Worm (Caenorhabditis elegans) whole organism, L1 larva: ENCODE results near the gene EEED8.12.

Experiments
- C16A3.4 ChIP-seq: fragments of 150-350 bp; optimal IDR thresholded peaks from 2 replicates; lab custom pipeline; 2014; ENCODE audit warnings: missing biosample characterization, missing genetic modification characterization
- C34B4.2 ChIP-seq: sonication (generic microtip); optimal IDR thresholded peaks from 2 replicates; lab custom pipeline; 2017; ENCODE audit warnings: mild to moderate bottlenecking, missing genetic modification characterization, missing compliant biosample characterization
- Y116A8C.19 ChIP-seq: sonication (generic microtip); optimal IDR thresholded peaks from 2 replicates; lab custom pipeline; 2016; ENCODE audit warnings: missing compliant biosample characterization, missing genetic modification characterization, borderline replicate concordance
- alr-1 ChIP-seq: fragments of 200-800 bp; sonication (Bioruptor generic); optimal IDR thresholded peaks from 2 replicates; lab custom pipeline; 2018; ENCODE audit warnings: borderline replicate concordance, mild to moderate bottlenecking, missing genetic modification characterization, missing compliant biosample characterization
- aly-2 ChIP-seq: fragments of 150-350 bp; optimal IDR thresholded peaks from 2 replicates; lab custom pipeline; 2014; ENCODE audit warnings: missing biosample characterization, missing genetic modification characterization
- ama-1 ChIP-seq: fragments of 150-350 bp; optimal IDR thresholded peaks from 2 replicates; lab custom pipeline; 2014
- ceh-63 ChIP-seq: fragments of 200-800 bp; sonication (Bioruptor generic); optimal IDR thresholded peaks from 2 replicates; lab custom pipeline; 2018; ENCODE audit warnings: mild to moderate bottlenecking, missing genetic modification characterization, missing compliant biosample characterization
- ceh-8 ChIP-seq: fragments of 200-800 bp; sonication (Bioruptor generic); optimal IDR thresholded peaks from 2 replicates; lab custom pipeline; 2018; ENCODE audit warnings: mild to moderate bottlenecking, missing genetic modification characterization, moderate library complexity, missing compliant biosample characterization
- ceh-88 ChIP-seq: fragments of 200-800 bp; sonication (Bioruptor generic); IDR thresholded peaks from 2 replicates; pipeline ENCODE4 v1.3.6; 2022; ENCODE audit warnings: missing genetic modification characterization, missing compliant biosample characterization
- dpl-1 ChIP-seq, 3 experiments: fragments of 150-350 bp in 2 of 3; sonication (generic microtip) in 1 of 3; optimal IDR thresholded peaks; 2 replicates each; lab custom pipeline; 2014 to 2017; ENCODE audit warnings: missing biosample characterization in 3 of 3, missing genetic modification characterization in 3 of 3, missing genetic modification reagents in 3 of 3
- dsc-1 ChIP-seq: sonication (generic microtip); optimal IDR thresholded peaks from 2 replicates; lab custom pipeline; 2016; ENCODE audit warnings: mild to moderate bottlenecking, missing genetic modification characterization, missing compliant biosample characterization
- efl-1 ChIP-seq, 4 experiments: fragments of 150-350 bp; optimal IDR thresholded peaks in 3 of 4; peaks in 1 of 4; 1 replicate in 1 of 4; 2 replicates in 3 of 4; lab custom pipeline; 2014; ENCODE audit warnings: missing biosample characterization in 2 of 4, missing genetic modification characterization in 2 of 4, missing genetic modification reagents in 2 of 4
- egl-13 ChIP-seq: sonication (generic microtip); optimal IDR thresholded peaks from 2 replicates; lab custom pipeline; 2016; ENCODE audit warnings: missing genotype, missing genetic modification reagents, missing genetic modification characterization, missing compliant biosample characterization
- elt-2 ChIP-seq: sonication (generic microtip); optimal IDR thresholded peaks from 2 replicates; lab custom pipeline; 2016; ENCODE audit warnings: missing genetic modification characterization, mild to moderate bottlenecking, inconsistent platforms, missing compliant biosample characterization, missing genetic modification reagents
- fos-1 ChIP-seq: fragments of 150-350 bp; optimal IDR thresholded peaks from 2 replicates; lab custom pipeline; 2014; ENCODE audit warnings: missing biosample characterization, missing genetic modification characterization
- grh-1 ChIP-seq: fragments of 200-800 bp; sonication (Bioruptor generic); IDR thresholded peaks from 2 replicates; pipeline ENCODE4 v1.3.6; 2022; ENCODE audit warnings: missing genetic modification reagents, missing genetic modification characterization, missing compliant biosample characterization
- hlh-17 ChIP-seq: fragments of 200-800 bp; sonication (Bioruptor generic); optimal IDR thresholded peaks from 2 replicates; lab custom pipeline; 2018; ENCODE audit warnings: missing genetic modification characterization, mild to moderate bottlenecking, missing compliant biosample characterization, moderate library complexity, borderline replicate concordance
- hlh-4 ChIP-seq: sonication (generic microtip); optimal IDR thresholded peaks from 2 replicates; lab custom pipeline; 2016; ENCODE audit warnings: mild to moderate bottlenecking, missing genetic modification characterization, missing compliant biosample characterization
- hpl-2 ChIP-seq: fragments of 150-350 bp; optimal IDR thresholded peaks from 2 replicates; lab custom pipeline; 2014; ENCODE audit warnings: missing biosample characterization, missing genetic modification reagents, missing genetic modification characterization
- irx-1 ChIP-seq: sonication (generic microtip); optimal IDR thresholded peaks from 2 replicates; lab custom pipeline; 2016; ENCODE audit warnings: missing genetic modification characterization, missing compliant biosample characterization
- jun-1 ChIP-seq: fragments of 150-350 bp; optimal IDR thresholded peaks from 2 replicates; lab custom pipeline; 2014; ENCODE audit warnings: missing biosample characterization, missing genetic modification reagents, missing genetic modification characterization
- lin-14 ChIP-seq: fragments of 200-800 bp; sonication (Bioruptor generic); optimal IDR thresholded peaks from 2 replicates; lab custom pipeline; 2018; ENCODE audit warnings: mild to moderate bottlenecking, missing genetic modification characterization, moderate library complexity, missing compliant biosample characterization
- lin-15B ChIP-seq: fragments of 150-350 bp; sonication (generic microtip); optimal IDR thresholded peaks from 3 replicates; lab custom pipeline; 2014; ENCODE audit warnings: missing biosample characterization, missing genetic modification characterization
- lin-35 ChIP-seq, 2 experiments: fragments of 150-350 bp; optimal IDR thresholded peaks; 2 replicates each; lab custom pipeline; 2014; ENCODE audit warnings: missing biosample characterization in 2 of 2, missing genetic modification characterization in 2 of 2, missing genetic modification reagents in 2 of 2
- lir-3 ChIP-seq: sonication (generic microtip); optimal IDR thresholded peaks from 2 replicates; lab custom pipeline; 2016; ENCODE audit warnings: mild to moderate bottlenecking, missing genetic modification characterization, moderate library complexity, missing compliant biosample characterization; ENCODE audit not compliant: poor library complexity
- nhr-19 ChIP-seq: fragments of 200-800 bp; sonication (Bioruptor generic); conservative IDR thresholded peaks from 2 replicates; pipeline ENCODE4 v1.3.6; 2022; ENCODE audit warnings: missing genetic modification characterization, missing compliant biosample characterization
- nhr-20 ChIP-seq: sonication (generic microtip); optimal IDR thresholded peaks from 2 replicates; lab custom pipeline; 2016; ENCODE audit warnings: mild to moderate bottlenecking, missing genetic modification characterization, missing compliant biosample characterization
- nhr-28 ChIP-seq: fragments of 150-350 bp; optimal IDR thresholded peaks from 2 replicates; lab custom pipeline; 2014; ENCODE audit warnings: missing biosample characterization, missing genetic modification characterization
- nhr-71 ChIP-seq: sonication (generic microtip); optimal IDR thresholded peaks from 2 replicates; lab custom pipeline; 2016; ENCODE audit warnings: mild to moderate bottlenecking, missing genetic modification characterization, moderate library complexity, missing compliant biosample characterization
- nhr-76 ChIP-seq: sonication (generic microtip); optimal IDR thresholded peaks from 2 replicates; lab custom pipeline; 2017; ENCODE audit warnings: missing biosample characterization, missing genetic modification characterization
- nhr-84 ChIP-seq: sonication (generic microtip); optimal IDR thresholded peaks from 2 replicates; lab custom pipeline; 2017; ENCODE audit warnings: missing biosample characterization, missing genetic modification characterization
- nhr-85 ChIP-seq: sonication (generic microtip); peaks from one replicate; lab custom pipeline; 2016; ENCODE audit warnings: missing genetic modification characterization, inconsistent platforms, missing compliant biosample characterization
- snu-23 ChIP-seq: sonication (generic microtip); optimal IDR thresholded peaks from 2 replicates; lab custom pipeline; 2016; ENCODE audit warnings: missing genetic modification characterization, missing compliant biosample characterization
- sox-4 ChIP-seq: sonication (generic microtip); optimal IDR thresholded peaks from 2 replicates; lab custom pipeline; 2016; ENCODE audit warnings: missing genetic modification characterization, missing compliant biosample characterization
- sptf-1 ChIP-seq: fragments of 150-350 bp; optimal IDR thresholded peaks from 2 replicates; lab custom pipeline; 2014; ENCODE audit warnings: missing biosample characterization, missing genetic modification characterization
- sup-37 ChIP-seq: fragments of 200-800 bp; sonication (Bioruptor generic); optimal IDR thresholded peaks from 2 replicates; lab custom pipeline; 2018; ENCODE audit warnings: mild to moderate bottlenecking, missing genetic modification characterization, missing compliant biosample characterization
- swsn-7 ChIP-seq: sonication (generic microtip); optimal IDR thresholded peaks from 2 replicates; lab custom pipeline; 2016; ENCODE audit warnings: missing genetic modification characterization, missing compliant biosample characterization
- tbx-2 ChIP-seq: sonication (generic microtip); optimal IDR thresholded peaks from 2 replicates; lab custom pipeline; 2016; ENCODE audit warnings: missing genetic modification characterization, missing compliant biosample characterization
- unc-130 ChIP-seq: fragments of 150-350 bp; optimal IDR thresholded peaks from 2 replicates; lab custom pipeline; 2017; ENCODE audit warnings: missing biosample characterization, missing genetic modification characterization, inconsistent platforms
- unc-30 ChIP-seq: sonication (generic microtip); optimal IDR thresholded peaks from 2 replicates; lab custom pipeline; 2017; ENCODE audit warnings: missing biosample characterization, missing genetic modification characterization
- unc-62 ChIP-seq: fragments of 150-350 bp; optimal IDR thresholded peaks from 2 replicates; lab custom pipeline; 2014; ENCODE audit warnings: missing biosample characterization, missing genetic modification reagents, missing genetic modification characterization
- unc-98 ChIP-seq: fragments of 200-800 bp; sonication (Bioruptor generic); IDR thresholded peaks from 2 replicates; pipeline ENCODE4 v1.3.6; 2022; ENCODE audit warnings: missing genetic modification characterization, missing compliant biosample characterization
- vab-15 ChIP-seq: sonication (generic microtip); optimal IDR thresholded peaks from 2 replicates; lab custom pipeline; 2017; ENCODE audit warnings: missing genotype, mild to moderate bottlenecking, missing genetic modification characterization, missing compliant biosample characterization
- ztf-4 ChIP-seq: fragments of 150-350 bp; optimal IDR thresholded peaks from 2 replicates; lab custom pipeline; 2014; ENCODE audit warnings: missing biosample characterization, missing genetic modification characterization

EEED8.12 gene

DNA sequence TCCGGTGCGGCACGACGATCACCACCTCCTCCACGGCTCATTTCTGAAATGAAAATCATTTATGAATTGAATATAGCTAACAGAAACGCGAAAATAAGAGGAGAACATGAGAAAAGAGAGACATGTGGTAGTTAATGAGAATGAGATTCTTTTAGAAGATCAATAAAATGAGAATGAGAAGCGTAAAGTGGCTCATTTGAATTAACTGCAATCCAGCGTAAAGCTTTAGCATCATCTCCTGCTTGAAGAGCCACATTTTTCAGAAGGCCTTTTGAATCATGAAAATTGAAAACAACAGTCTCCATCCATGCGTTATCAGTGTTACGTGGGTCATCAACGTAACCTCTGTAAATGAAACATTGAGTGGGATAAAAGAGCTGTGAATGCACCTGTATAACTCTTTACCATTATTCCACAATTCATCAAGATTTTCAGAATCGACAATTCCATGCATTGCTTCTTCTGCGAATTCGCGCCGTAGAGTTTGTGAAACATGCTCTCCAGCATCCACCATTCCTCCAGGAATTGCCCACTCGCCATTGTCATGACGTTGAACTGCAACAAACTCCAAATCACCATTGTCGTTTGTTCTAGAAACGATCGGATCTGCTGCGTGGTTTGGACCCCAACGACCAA is 19.9 kb downstream of the EEED8.12 start, which contains the start of gene rsp-4:
rsp-4 (minus strand) TSS at position 51 of the 636 bp plus-strand sequence.
- TF ChIP-seq nhr-85 (peak; percentile 29), ceh-63 (peak; percentile 16), lin-15B (no peak), efl-1 (optimal IDR thresholded peaks at IDR 0.05; lab: Kevin White, UChicago) (no peak), efl-1 (GFP tag; optimal IDR thresholded peaks at IDR 0.05 in 1 of 2; lab: Kevin White, UChicago) (peak in 1 of 2 experiments; percentile 4)

DNA sequence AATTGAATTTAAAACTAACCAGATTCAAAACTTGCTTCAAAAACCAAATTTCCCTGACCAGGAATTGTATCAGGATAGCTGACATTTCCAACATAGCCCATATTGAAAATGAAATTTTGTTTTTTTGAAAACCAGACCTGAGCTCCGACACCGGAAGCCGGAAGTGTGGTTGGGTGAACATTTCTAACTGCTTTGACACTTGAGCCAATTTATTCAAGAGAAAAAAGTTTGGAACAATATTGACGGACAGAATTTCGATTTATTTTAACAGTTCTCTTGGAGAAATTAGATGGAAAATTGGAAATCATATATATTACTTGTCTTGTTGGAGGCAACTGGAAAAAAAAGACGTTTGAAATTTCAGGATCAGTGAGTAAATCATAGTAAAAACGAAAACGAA is 21.6 kb downstream of the EEED8.12 start, which contains the start of gene ccpp-6:
ccpp-6 (minus strand) TSS at position 101 of the 400 bp plus-strand sequence.
- TF ChIP-seq nhr-76 (tag; lab: Kevin White, UChicago) (no peak), efl-1 (optimal IDR thresholded peaks at IDR 0.05; lab: Kevin White, UChicago) (no peak), efl-1 (GFP tag; optimal IDR thresholded peaks at IDR 0.05 in 1 of 2; lab: Kevin White, UChicago) (peak in 1 of 2 experiments; percentile 3), swsn-7 (no peak), grh-1 (GFP tag; lab: Robert Waterston, UW) (no peak)

- TF ChIP-seq nhr-19 (no peak), elt-2 (tag; lab: Kevin White, UChicago) (no peak), hlh-17 (GFP tag; lab: Kevin White, UChicago) (no peak), Y116A8C.19 (tag; lab: Kevin White, UChicago) (no peak), hlh-4 (tag; lab: Kevin White, UChicago) (no peak), efl-1 (optimal IDR thresholded peaks at IDR 0.05; lab: Kevin White, UChicago) (no peak), efl-1 (GFP tag; optimal IDR thresholded peaks at IDR 0.05 in 1 of 2; lab: Kevin White, UChicago) (peak in 1 of 2 experiments; percentile 61)
- TF ChIP-seq, all 84 proteins: peak for 1
Observed at ce11 chrII:5384282-5384681, 24.5 kb downstream of the EEED8.12 start.

DNA sequence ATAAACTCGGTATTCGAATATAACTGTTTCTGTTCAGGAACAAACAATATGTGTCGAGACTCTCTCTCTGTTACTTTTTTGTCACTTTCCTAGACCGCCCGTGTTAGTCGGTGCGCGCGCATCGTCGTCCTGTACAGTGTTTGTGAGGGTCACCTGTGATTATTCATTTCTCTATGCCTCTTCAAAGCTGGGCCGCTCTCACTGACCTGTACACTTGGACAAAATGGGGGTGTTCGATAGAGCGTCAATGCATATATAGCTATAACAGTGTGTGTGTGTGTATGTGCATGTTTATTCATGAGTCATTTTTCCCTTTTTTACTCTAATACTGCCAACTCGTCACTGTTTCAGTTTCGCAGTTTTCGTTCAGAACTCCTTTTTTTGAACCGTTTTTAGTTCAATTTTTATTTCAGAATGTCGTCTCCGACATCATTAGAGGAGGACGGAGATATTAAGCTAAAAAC is 29.2 kb downstream of the EEED8.12 start, which contains the start of gene pkc-3:
pkc-3 (plus strand) TSS at position 414 of the 464 bp plus-strand sequence.
- TF ChIP-seq nhr-84 (no peak), jun-1 (tag; lab: Kevin White, UChicago) (peak; percentile 20), lin-35 (GFP tag; optimal IDR thresholded peaks at IDR 0.05; lab: Kevin White, UChicago) (peak; percentile 25 to 81), nhr-19 (peak; percentile 56), lin-15B (peak; percentile 17), ztf-4 (tag; lab: Kevin White, UChicago) (peak; percentile 78), aly-2 (peak; percentile 11), nhr-76 (tag; lab: Kevin White, UChicago) (no peak), irx-1 (peak; percentile 29), sox-4 (tag; lab: Kevin White, UChicago) (no peak), vab-15 (tag; lab: Kevin White, UChicago) (no peak), unc-130 (tag; lab: Kevin White, UChicago) (no peak), swsn-7 (peak; percentile 50), egl-13 (no peak), sup-37 (GFP tag; lab: Kevin White, UChicago) (no peak), dsc-1 (tag; lab: Kevin White, UChicago) (no peak), unc-98 (GFP tag; lab: Robert Waterston, UW) (no peak), nhr-71 (tag; lab: Kevin White, UChicago) (peak; percentile 71), lir-3 (tag; lab: Kevin White, UChicago) (peak; percentile 12), hpl-2 (GFP tag; lab: Kevin White, UChicago) (peak; percentile 67), unc-62 (GFP tag; lab: Kevin White, UChicago) (no peak), unc-30 (tag; lab: Kevin White, UChicago) (no peak), C16A3.4 (peak; percentile 60), ceh-88 (GFP tag; lab: Robert Waterston, UW) (no peak), ceh-8 (no peak), alr-1 (tag; lab: Kevin White, UChicago) (no peak), tbx-2 (tag; lab: Kevin White, UChicago) (peak; percentile 32), C34B4.2 (tag; lab: Kevin White, UChicago) (no peak), fos-1 (peak; percentile 10), snu-23 (GFP tag; lab: Kevin White, UChicago) (peak; percentile 80), nhr-20 (tag; lab: Kevin White, UChicago) (peak; percentile 81), lin-14 (GFP tag; lab: Kevin White, UChicago) (peak; percentile 83), sptf-1 (no peak), dpl-1 (GFP tag; optimal IDR thresholded peaks at IDR 0.05; lab: Kevin White, UChicago) (peak in 2 of 3 experiments; percentile 47 to 50), ama-1 (lab: Kevin White, UChicago) (peak; percentile 91), nhr-28 (no peak)
